Worm (Caenorhabditis elegans): Measurements from ENCODE around the gene idpb-3.

The idpb-3 gene

DNA sequence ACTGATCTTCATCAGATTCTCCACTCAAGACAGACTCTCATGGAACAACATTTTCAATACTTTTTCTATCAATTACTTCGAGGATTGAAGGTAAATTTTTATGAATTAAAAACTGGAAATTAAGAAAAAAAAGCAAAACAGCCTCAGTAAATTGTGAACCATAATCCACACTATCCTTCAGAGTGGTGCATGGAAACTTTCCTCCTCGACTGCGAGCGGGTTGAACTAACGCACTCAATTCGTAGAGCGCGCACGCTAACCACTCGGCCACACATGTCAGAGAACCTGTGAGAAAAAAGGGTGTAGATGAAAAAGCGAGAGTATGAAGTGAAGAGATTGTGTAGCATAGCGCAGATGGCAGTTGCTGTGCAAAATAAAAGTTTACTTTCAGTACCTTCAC, 3.4 kb upstream of the idpb-3 start (continued):
- TF ChIP-seq sdz-12 (GFP tag; optimal IDR thresholded peaks at IDR 0.05) (peak; percentile 77), unc-130 (GFP tag; optimal IDR thresholded peaks at IDR 0.05) (peak; percentile 80), lin-1 (GFP tag; IDR thresholded peaks at IDR 0.05) (peak; percentile 85; the same call in 1 of the 2 replicates), ctbp-1 (GFP tag; IDR thresholded peaks at IDR 0.05) (peak; percentile 89), nhr-41 (GFP tag; IDR thresholded peaks at IDR 0.05) (peak; percentile 96), F44E2.7 (GFP tag; IDR thresholded peaks at IDR 0.05) (peak; percentile 75), fos-1 (tag; optimal IDR thresholded peaks at IDR 0.05) (no peak), F37D6.2 (tag; optimal IDR thresholded peaks at IDR 0.05) (peak; percentile 22), nhr-25 (tag; optimal IDR thresholded peaks at IDR 0.05; ENCODE audit: borderline replicate concordance, insufficient read depth) (no peak), hlh-30 (tag; optimal IDR thresholded peaks at IDR 0.05; ENCODE audit: insufficient read depth) (peak; percentile 70), lsy-2 (tag; optimal IDR thresholded peaks at IDR 0.05) (no peak), lin-38 (GFP tag; IDR thresholded peaks at IDR 0.05) (no peak; the same call in none of the 2 replicates), duxl-1 (tag; optimal IDR thresholded peaks at IDR 0.05; ENCODE audit: poor library complexity) (peak; percentile 85), daf-8 (GFP tag; IDR thresholded peaks at IDR 0.05) (no peak), D1046.2 (GFP tag; IDR thresholded peaks at IDR 0.05) (peak; percentile 88), aly-2 (tag; optimal IDR thresholded peaks at IDR 0.05) (peak; percentile 4), mes-2 (tag; optimal IDR thresholded peaks at IDR 0.05; ENCODE audit: poor library complexity, severe bottlenecking) (peak; percentile 92), lir-3 (tag; optimal IDR thresholded peaks at IDR 0.05) (peak; percentile 78), tra-1 (GFP tag; IDR thresholded peaks at IDR 0.05) (peak; percentile 87), zfp-2 (tag; optimal IDR thresholded peaks at IDR 0.05) (peak; percentile 55), egl-43 (GFP tag; IDR thresholded peaks at IDR 0.05) (no peak), zip-2 (tag; optimal IDR thresholded peaks at IDR 0.05) (peak; percentile 60), nhr-77 (tag; optimal IDR thresholded peaks at IDR 0.05) (no peak), fkh-10 (GFP tag; optimal IDR thresholded peaks at IDR 0.05) (peak; percentile 0), rbr-2 (tag; optimal IDR thresholded peaks at IDR 0.05) (peak; percentile 71), lin-29 (GFP tag; IDR thresholded peaks at IDR 0.05) (peak; percentile 65), lin-39 (tag; optimal IDR thresholded peaks at IDR 0.05) (no peak), daf-19 (GFP tag; conservative IDR thresholded peaks at IDR 0.05) (no peak)

DNA sequence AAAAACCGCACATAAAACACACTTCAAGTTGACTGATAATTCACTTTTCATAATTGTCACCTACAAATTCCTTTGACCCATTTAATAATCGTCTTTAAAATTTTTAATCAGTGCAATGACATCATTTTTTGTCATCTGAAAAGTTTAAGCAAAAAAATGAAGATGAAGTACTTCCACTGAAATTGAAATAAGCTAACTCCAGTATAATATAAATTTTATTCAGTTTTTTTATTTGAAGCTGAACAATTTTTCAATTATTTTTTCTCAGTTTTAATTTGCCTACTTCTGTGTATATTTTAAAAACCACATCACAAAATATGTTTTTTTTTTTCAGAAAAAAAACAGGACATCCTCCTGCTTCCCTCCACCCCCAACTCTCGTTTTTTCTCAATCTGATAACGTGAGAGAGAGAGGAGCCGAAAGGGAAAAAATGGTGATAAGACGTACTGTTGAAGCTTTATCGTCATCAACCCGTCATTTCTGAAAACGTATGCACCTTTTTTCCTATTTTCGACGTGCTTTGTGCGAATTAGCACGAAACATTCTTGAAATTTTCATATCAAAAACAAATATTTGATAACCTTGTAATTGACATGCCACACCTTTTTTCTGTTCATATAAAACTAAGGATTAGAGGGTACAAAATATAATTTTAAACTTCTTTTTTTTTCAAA, 2.3 kb upstream of the idpb-3 start, which contains the start of the genes C04G6.11 and mpk-2:
Gene C04G6.11 (minus strand): TSS at position 51 of the 674 bp plus-strand sequence.
Gene mpk-2 (plus strand): TSS at position 335 of the 674 bp plus-strand sequence.
- peak; percentile 69 for TF ChIP-seq pqm-1 (tag; optimal IDR thresholded peaks at IDR 0.05)
- peak; percentile 64 for TF ChIP-seq dve-1 (tag; optimal IDR thresholded peaks at IDR 0.05; ENCODE audit: insufficient read depth)
- TF ChIP-seq daf-16 (GFP tag; optimal IDR thresholded peaks at IDR 0.05) = peak in 1 of 2 experiments; percentile 69
- TF ChIP-seq daf-16 (tag; optimal IDR thresholded peaks at IDR 0.05) = peak; percentile 66
- no peak for TF ChIP-seq sdz-12 (GFP tag; optimal IDR thresholded peaks at IDR 0.05)
- no peak for TF ChIP-seq ZK337.2 (GFP tag; IDR thresholded peaks at IDR 0.05)
- TF ChIP-seq hif-1 (tag; optimal IDR thresholded peaks at IDR 0.05) = peak in 1 of 2 experiments; percentile 20
- no peak for TF ChIP-seq pha-4 (GFP tag; IDR thresholded peaks at IDR 0.05)
- TF ChIP-seq pha-4 (tag; optimal IDR thresholded peaks at IDR 0.05) = no peak
- TF ChIP-seq nhr-102 (tag; optimal IDR thresholded peaks at IDR 0.05) = peak; percentile 51
- peak; percentile 82 for TF ChIP-seq hlh-11 (tag; optimal IDR thresholded peaks at IDR 0.05)
- TF ChIP-seq nhr-48 (tag; optimal IDR thresholded peaks at IDR 0.05) = peak; percentile 85
- peak; percentile 77 for TF ChIP-seq nhr-28 (tag; optimal IDR thresholded peaks at IDR 0.05)
- no peak for TF ChIP-seq aha-1 (tag)
- no peak for TF ChIP-seq unc-130 (GFP tag; optimal IDR thresholded peaks at IDR 0.05)
- no peak for TF ChIP-seq daf-12 (tag; optimal IDR thresholded peaks at IDR 0.05)
- TF ChIP-seq dmd-6 (GFP tag; IDR thresholded peaks at IDR 0.05) = peak; percentile 97
- TF ChIP-seq mdl-1 (tag; optimal IDR thresholded peaks at IDR 0.05) = peak in 1 of 2 experiments; percentile 9
- TF ChIP-seq nhr-77 (tag; optimal IDR thresholded peaks at IDR 0.05) = peak; percentile 44
- no peak for TF ChIP-seq ama-1 (optimal IDR thresholded peaks at IDR 0.05)
- no peak for TF ChIP-seq F49E8.2 (tag; optimal IDR thresholded peaks at IDR 0.05; ENCODE audit: borderline replicate concordance)
- peak; percentile 45 for TF ChIP-seq T20F7.1 (GFP tag; optimal IDR thresholded peaks at IDR 0.05)
- peak; percentile 59; the same call in 1 of the 2 replicates for TF ChIP-seq lin-1 (GFP tag; IDR thresholded peaks at IDR 0.05)
- TF ChIP-seq mxl-3 (GFP tag; optimal IDR thresholded peaks at IDR 0.05) = no peak

Data from whole organism, L4 larva.